Worm (Caenorhabditis elegans) whole organism, midembryonic: ENCODE results near the gene F01G10.6.

Source experiments
- T22C8.4 ChIP-seq: fragments of 200-800 bp; sonication (Bioruptor generic); IDR thresholded peaks from 2 replicates; pipeline ENCODE4 v1.3.6; 2022; ENCODE audit warnings: missing genetic modification characterization, missing compliant biosample characterization
- cog-1 ChIP-seq: sonication (generic microtip); optimal IDR thresholded peaks from 2 replicates; lab custom pipeline; 2016; ENCODE audit warnings: missing genetic modification characterization, missing compliant biosample characterization
- flt-1 ChIP-seq: fragments of 200-800 bp; sonication (Bioruptor generic); IDR thresholded peaks from 2 replicates; pipeline ENCODE4 v1.3.6; 2022; ENCODE audit warnings: missing genetic modification characterization, missing compliant biosample characterization
- klf-2 ChIP-seq: fragments of 200-800 bp; sonication (Bioruptor generic); conservative IDR thresholded peaks from 2 replicates; pipeline ENCODE4 v1.3.6; 2022; ENCODE audit warnings: missing genetic modification reagents, missing genetic modification characterization, missing compliant biosample characterization
- med-1 ChIP-seq: sonication (generic microtip); optimal IDR thresholded peaks from 2 replicates; lab custom pipeline; 2017; ENCODE audit warnings: missing genetic modification characterization, mild to moderate bottlenecking, missing compliant biosample characterization, antibody characterized with exemption, missing genetic modification reagents; ENCODE audit not compliant: insufficient read depth
- ref-1 ChIP-seq: fragments of 200-800 bp; sonication (Bioruptor generic); conservative IDR thresholded peaks from 2 replicates; pipeline ENCODE4 v1.3.6; 2022; ENCODE audit warnings: missing genetic modification reagents, missing genetic modification characterization, missing compliant biosample characterization
- tab-1 ChIP-seq: fragments of 200-800 bp; sonication (Bioruptor generic); IDR thresholded peaks from 2 replicates; pipeline ENCODE4 v1.3.6; 2022; ENCODE audit warnings: missing genetic modification characterization, missing compliant biosample characterization
- ztf-23 ChIP-seq: fragments of 200-800 bp; sonication (Bioruptor generic); IDR thresholded peaks from 2 replicates; pipeline ENCODE4 v1.3.6; 2022; ENCODE audit warnings: missing genetic modification reagents, missing genetic modification characterization, missing compliant biosample characterization
- ztf-29 ChIP-seq: fragments of 200-800 bp; sonication (Bioruptor generic); IDR thresholded peaks from 2 replicates; pipeline ENCODE4 v1.3.6; 2022; ENCODE audit warnings: missing genetic modification reagents, missing genetic modification characterization, missing compliant biosample characterization

F01G10.6 gene

DNA sequence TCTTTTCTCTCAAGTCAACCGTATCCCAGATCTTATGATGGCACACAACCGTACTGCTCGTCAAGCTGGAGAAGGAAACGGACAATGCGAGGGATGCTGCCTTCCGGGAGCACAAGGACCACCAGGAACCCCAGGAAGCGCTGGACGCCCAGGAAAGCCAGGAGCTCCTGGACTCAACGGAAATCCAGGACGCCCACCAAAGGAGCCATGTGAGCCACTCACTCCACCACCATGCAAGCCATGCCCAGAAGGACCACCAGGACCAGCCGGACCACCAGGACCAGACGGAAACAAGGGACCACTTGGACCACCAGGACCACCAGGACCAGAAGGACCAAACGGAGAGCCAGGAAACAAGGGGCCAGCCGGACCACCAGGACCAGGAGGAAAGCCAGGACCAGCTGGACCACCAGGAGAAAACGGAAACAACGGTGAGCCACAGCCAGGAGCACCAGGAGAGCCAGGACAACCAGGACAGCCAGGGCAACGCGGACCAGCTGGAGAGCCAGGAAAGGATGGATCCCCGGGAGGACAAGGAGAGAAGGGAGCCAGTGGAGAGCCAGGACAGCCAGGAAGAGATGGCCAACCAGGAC, 10.6 kb downstream of the F01G10.6 start:
- TF ChIP-seq ztf-29 (GFP tag; lab: Robert Waterston, UW), result no peak
- TF ChIP-seq flt-1 (GFP tag; lab: Robert Waterston, UW), result no peak
- no peak for TF ChIP-seq ztf-23 (GFP tag; lab: Robert Waterston, UW)
- no peak for TF ChIP-seq ref-1 (GFP tag; lab: Robert Waterston, UW)
- no peak for TF ChIP-seq klf-2 (GFP tag; lab: Robert Waterston, UW)
- TF ChIP-seq T22C8.4 (GFP tag; lab: Robert Waterston, UW), result no peak
- no peak for TF ChIP-seq cog-1
- no peak for TF ChIP-seq tab-1 (GFP tag; lab: Robert Waterston, UW)
- TF ChIP-seq med-1, result no peak

DNA sequence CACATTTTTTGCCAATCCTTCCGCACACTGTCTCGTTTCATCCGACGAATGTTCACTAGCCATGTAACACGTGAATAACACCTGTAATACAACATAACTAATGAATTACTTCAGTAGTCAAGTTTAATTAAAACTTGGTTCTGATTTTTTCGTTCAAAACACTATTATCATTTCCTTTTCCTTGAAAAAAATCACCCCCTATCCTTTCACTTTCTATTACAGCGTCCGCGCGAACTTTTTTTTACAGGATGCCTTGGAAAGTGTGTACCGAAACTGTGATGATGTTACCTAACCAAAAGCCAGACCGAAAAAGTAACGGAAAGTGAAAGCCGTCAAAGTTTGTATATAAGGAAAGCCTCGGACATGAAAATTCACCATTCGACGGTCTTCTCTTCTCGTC, 11.4 kb downstream of the F01G10.6 start, which contains the start of gene col-124:
col-124 (plus strand) TSS at position 374 of the 400 bp plus-strand sequence.
- TF ChIP-seq ztf-29 (GFP tag; lab: Robert Waterston, UW) (no peak), tab-1 (GFP tag; lab: Robert Waterston, UW) (no peak), ztf-23 (GFP tag; lab: Robert Waterston, UW) (no peak), flt-1 (GFP tag; lab: Robert Waterston, UW) (no peak), T22C8.4 (GFP tag; lab: Robert Waterston, UW) (no peak), med-1 (no peak), ref-1 (GFP tag; lab: Robert Waterston, UW) (no peak), klf-2 (GFP tag; lab: Robert Waterston, UW) (no peak), cog-1 (no peak)

DNA sequence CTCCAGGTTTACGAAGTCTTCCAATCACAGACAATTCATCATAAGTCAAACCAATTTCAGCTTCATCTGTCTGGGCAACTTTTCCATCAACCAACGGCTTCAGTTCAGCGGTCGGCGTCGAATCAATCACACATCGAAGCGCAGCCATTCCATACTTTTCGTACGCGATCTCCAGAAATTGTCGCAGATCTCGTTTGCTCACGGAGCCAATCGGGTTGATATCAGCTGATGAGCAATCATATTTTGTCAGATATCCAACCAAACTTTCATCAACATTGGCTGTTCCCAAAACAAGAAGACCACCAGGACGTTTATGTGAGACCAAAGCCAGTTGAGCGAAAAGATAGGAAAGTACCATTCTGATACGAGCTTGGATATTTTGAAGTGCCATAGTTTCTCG, 12.0 kb downstream of the F01G10.6 start:
- TF ChIP-seq tab-1 (GFP tag; lab: Robert Waterston, UW) (no peak), flt-1 (GFP tag; lab: Robert Waterston, UW) (no peak), med-1 (no peak), ref-1 (GFP tag; lab: Robert Waterston, UW) (no peak), klf-2 (GFP tag; lab: Robert Waterston, UW) (no peak), ztf-29 (GFP tag; lab: Robert Waterston, UW) (no peak), ztf-23 (GFP tag; lab: Robert Waterston, UW) (no peak), T22C8.4 (GFP tag; lab: Robert Waterston, UW) (no peak)

- TF ChIP-seq med-1, result no peak
- TF ChIP-seq cog-1, result no peak
Observed at ce11 chrIV:10214811-10215210, 12.6 kb downstream of the F01G10.6 start, which contains the start of gene abt-1. Gene abt-1, minus strand, starts transcription at chrIV:10214911.

- no peak for TF ChIP-seq med-1
- TF ChIP-seq klf-2 (GFP tag; lab: Robert Waterston, UW), result no peak
- TF ChIP-seq ztf-23 (GFP tag; lab: Robert Waterston, UW), result no peak
- TF ChIP-seq tab-1 (GFP tag; lab: Robert Waterston, UW), result no peak
- no peak for TF ChIP-seq cog-1
- no peak for TF ChIP-seq flt-1 (GFP tag; lab: Robert Waterston, UW)
- TF ChIP-seq ztf-29 (GFP tag; lab: Robert Waterston, UW), result no peak
- TF ChIP-seq ref-1 (GFP tag; lab: Robert Waterston, UW), result no peak
- no peak for TF ChIP-seq T22C8.4 (GFP tag; lab: Robert Waterston, UW)
Observed at ce11 chrIV:10206182-10206581, 21.3 kb downstream of the F01G10.6 start, which contains the start of gene K04D7.6. Gene K04D7.6, minus strand, starts transcription at chrIV:10206282.

- TF ChIP-seq ztf-23 (GFP tag; lab: Robert Waterston, UW), result no peak
- no peak for TF ChIP-seq klf-2 (GFP tag; lab: Robert Waterston, UW)
- no peak for TF ChIP-seq tab-1 (GFP tag; lab: Robert Waterston, UW)
- TF ChIP-seq ref-1 (GFP tag; lab: Robert Waterston, UW), result no peak
Observed at ce11 chrIV:10197317-10197867, 30.0 kb downstream of the F01G10.6 start, which contains the start of gene gon-4. Gene gon-4, plus strand, starts transcription at chrIV:10197817.

DNA sequence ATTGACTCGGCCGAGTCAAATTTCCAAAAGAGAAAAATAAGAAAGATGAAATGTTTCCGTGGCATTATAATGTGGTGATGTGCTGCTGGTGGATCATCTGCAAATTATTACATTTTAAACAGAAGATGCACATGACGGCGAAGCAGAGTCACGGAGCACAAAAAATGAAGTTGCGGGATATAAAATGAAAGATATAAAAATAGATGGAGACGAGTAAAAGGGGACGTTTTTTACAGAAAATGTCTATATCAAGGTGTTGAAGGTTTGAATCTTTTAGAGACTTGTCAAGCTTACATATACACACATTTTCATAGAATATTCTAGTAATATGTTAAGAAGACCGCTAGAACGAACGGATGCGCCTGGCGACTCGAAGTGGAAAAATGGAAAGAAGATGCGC, 33.1 kb downstream of the F01G10.6 start, which contains the start of gene ptrg-1:
ptrg-1 (minus strand) TSS at position 101 of the 400 bp plus-strand sequence.
- TF ChIP-seq ref-1 (GFP tag; lab: Robert Waterston, UW), result no peak
- TF ChIP-seq tab-1 (GFP tag; lab: Robert Waterston, UW), result no peak
- TF ChIP-seq ztf-23 (GFP tag; lab: Robert Waterston, UW), result no peak
- no peak for TF ChIP-seq T22C8.4 (GFP tag; lab: Robert Waterston, UW)
- no peak for TF ChIP-seq klf-2 (GFP tag; lab: Robert Waterston, UW)
- TF ChIP-seq ztf-29 (GFP tag; lab: Robert Waterston, UW), result no peak
- TF ChIP-seq cog-1, result no peak
- TF ChIP-seq flt-1 (GFP tag; lab: Robert Waterston, UW), result no peak
- TF ChIP-seq med-1, result no peak

- no peak for TF ChIP-seq T22C8.4 (GFP tag; lab: Robert Waterston, UW)
- TF ChIP-seq cog-1, result no peak
- no peak for TF ChIP-seq flt-1 (GFP tag; lab: Robert Waterston, UW)
- TF ChIP-seq ztf-29 (GFP tag; lab: Robert Waterston, UW), result no peak
- no peak for TF ChIP-seq ztf-23 (GFP tag; lab: Robert Waterston, UW)
- no peak for TF ChIP-seq med-1
- TF ChIP-seq ref-1 (GFP tag; lab: Robert Waterston, UW), result no peak
- TF ChIP-seq klf-2 (GFP tag; lab: Robert Waterston, UW), result no peak
- TF ChIP-seq tab-1 (GFP tag; lab: Robert Waterston, UW), result no peak
Observed at ce11 chrIV:10191498-10191897, 35.9 kb downstream of the F01G10.6 start.

ce11 chrIV:10190586-10190985, 36.8 kb downstream of the F01G10.6 start:
- TF ChIP-seq klf-2 (GFP tag; lab: Robert Waterston, UW), result no peak
- no peak for TF ChIP-seq ztf-23 (GFP tag; lab: Robert Waterston, UW)
- TF ChIP-seq tab-1 (GFP tag; lab: Robert Waterston, UW), result no peak
- TF ChIP-seq flt-1 (GFP tag; lab: Robert Waterston, UW), result 0 out of 2 replicates have a peak, but pooled peaks have one; percentile 22
- no peak for TF ChIP-seq ztf-29 (GFP tag; lab: Robert Waterston, UW)
